Worm (Caenorhabditis elegans) whole organism, early embryonic: ENCODE results near the gene skr-9.

ENCODE experiments used
- B0310.2 ChIP-seq: sonication (generic microtip); optimal IDR thresholded peaks from 2 replicates; lab custom pipeline; 2016; ENCODE audit warnings: mild to moderate bottlenecking, missing genetic modification characterization, missing compliant biosample characterization
- F13C5.2 ChIP-seq: sonication (generic microtip); optimal IDR thresholded peaks from 2 replicates; lab custom pipeline; 2017; ENCODE audit warnings: mild to moderate bottlenecking, missing genetic modification characterization, inconsistent platforms, missing compliant biosample characterization
- aly-1 ChIP-seq: sonication (generic microtip); optimal IDR thresholded peaks from 2 replicates; lab custom pipeline; 2016; ENCODE audit warnings: missing genetic modification characterization, missing compliant biosample characterization
- ama-1 ChIP-seq: fragments of 150-350 bp; optimal IDR thresholded peaks from 2 replicates; lab custom pipeline; 2014
- ceh-13 ChIP-seq: fragments of 200-800 bp; sonication (Bioruptor generic); optimal IDR thresholded peaks from 2 replicates; lab custom pipeline; 2018; ENCODE audit warnings: mild to moderate bottlenecking, missing genetic modification characterization, missing compliant biosample characterization
- ceh-36 ChIP-seq: sonication (generic microtip); optimal IDR thresholded peaks from 2 replicates; lab custom pipeline; 2016; ENCODE audit warnings: missing genetic modification characterization, inconsistent platforms, missing compliant biosample characterization
- ets-7 ChIP-seq: sonication (generic microtip); optimal IDR thresholded peaks from 2 replicates; lab custom pipeline; 2016; ENCODE audit warnings: missing genotype, missing genetic modification characterization, missing compliant biosample characterization
- flt-1 ChIP-seq: fragments of 200-800 bp; sonication (Bioruptor generic); IDR thresholded peaks from 2 replicates; pipeline ENCODE4 v1.3.6; 2022; ENCODE audit warnings: missing genetic modification characterization, missing compliant biosample characterization
- hmbx-1 ChIP-seq: sonication (generic microtip); optimal IDR thresholded peaks from 2 replicates; lab custom pipeline; 2016; ENCODE audit warnings: mild to moderate bottlenecking, missing genetic modification characterization, missing compliant biosample characterization
- hnd-1 ChIP-seq: sonication (generic microtip); optimal IDR thresholded peaks from 2 replicates; lab custom pipeline; 2016; ENCODE audit warnings: missing genetic modification characterization, missing compliant biosample characterization
- pes-1 ChIP-seq: fragments of 200-800 bp; sonication (Bioruptor generic); IDR thresholded peaks from 2 replicates; pipeline ENCODE4 v1.3.6; 2022; ENCODE audit warnings: missing genetic modification reagents, missing genetic modification characterization, missing compliant biosample characterization
- scrt-1 ChIP-seq: fragments of 200-800 bp; sonication (Bioruptor generic); IDR thresholded peaks from 2 replicates; pipeline ENCODE4 v1.3.6; 2022; ENCODE audit warnings: missing genetic modification characterization, missing compliant biosample characterization
- sea-1 ChIP-seq: fragments of 200-800 bp; sonication (Bioruptor generic); conservative IDR thresholded peaks from 2 replicates; pipeline ENCODE4 v1.3.6; 2022; ENCODE audit warnings: missing genetic modification characterization, missing compliant biosample characterization
- tbx-11 ChIP-seq: fragments of 200-800 bp; sonication (Bioruptor generic); IDR thresholded peaks from 2 replicates; pipeline ENCODE4 v1.3.6; 2022; ENCODE audit warnings: missing genetic modification characterization, missing compliant biosample characterization
- tbx-37 ChIP-seq: fragments of 200-800 bp; sonication (Bioruptor generic); conservative IDR thresholded peaks from 2 replicates; pipeline ENCODE4 v1.3.6; 2022; ENCODE audit warnings: missing genetic modification reagents, missing genetic modification characterization, missing compliant biosample characterization
- tra-4 ChIP-seq: sonication (generic microtip); optimal IDR thresholded peaks from 2 replicates; lab custom pipeline; 2017; ENCODE audit warnings: missing genetic modification characterization, missing compliant biosample characterization

skr-9 gene

ce11 chrIV:17209309-17209708 lies 45.9 kb downstream of the skr-9 start:
- no peak for TF ChIP-seq ets-7 (tag; lab: Kevin White, UChicago)
- TF ChIP-seq aly-1 (tag; lab: Kevin White, UChicago): no peak
- no peak for TF ChIP-seq scrt-1 (GFP tag; lab: Robert Waterston, UW)
- TF ChIP-seq tra-4: no peak
- no peak for TF ChIP-seq B0310.2 (tag; lab: Kevin White, UChicago)
- no peak for TF ChIP-seq pes-1 (GFP tag; lab: Robert Waterston, UW)
- TF ChIP-seq tbx-11 (GFP tag; lab: Robert Waterston, UW): no peak
- TF ChIP-seq tbx-37 (GFP tag; lab: Robert Waterston, UW): no peak

DNA sequence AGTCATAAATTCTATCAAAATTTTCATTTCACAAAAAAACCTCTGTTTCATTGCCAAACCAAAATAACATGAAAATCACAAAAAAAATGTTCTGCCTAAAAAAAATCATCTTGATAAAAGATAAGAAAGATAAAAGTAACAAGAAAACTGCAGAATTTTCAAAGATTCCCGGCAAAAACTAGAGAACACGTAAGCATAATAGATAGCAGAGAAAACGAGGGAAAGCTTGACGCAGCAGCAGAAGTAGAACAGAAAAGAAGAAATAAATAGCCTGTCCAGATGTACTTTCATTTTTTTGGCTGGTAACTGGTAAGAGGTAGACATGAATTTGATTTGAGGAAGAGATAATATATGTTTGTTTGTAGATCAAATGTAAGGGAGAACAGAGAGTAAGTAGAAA lies 47.4 kb downstream of the skr-9 start:
- TF ChIP-seq hmbx-1 (tag; lab: Kevin White, UChicago) (no peak), ceh-36 (no peak), ama-1 (lab: Kevin White, UChicago) (no peak), tbx-37 (GFP tag; lab: Robert Waterston, UW) (no peak), hnd-1 (no peak), ceh-13 (GFP tag; lab: Kevin White, UChicago) (no peak), ets-7 (tag; lab: Kevin White, UChicago) (no peak), F13C5.2 (no peak), scrt-1 (GFP tag; lab: Robert Waterston, UW) (no peak), pes-1 (GFP tag; lab: Robert Waterston, UW) (no peak), flt-1 (GFP tag; lab: Robert Waterston, UW) (no peak), tra-4 (no peak), sea-1 (GFP tag; lab: Robert Waterston, UW) (no peak), tbx-11 (GFP tag; lab: Robert Waterston, UW) (no peak), B0310.2 (tag; lab: Kevin White, UChicago) (no peak)
